Worm (Caenorhabditis elegans): ENCODE data around the gene frm-7.
A peak's percentile ranks its signal among the peaks of the same experiment; 100 is the strongest.

Gene frm-7

ce11 chrV:12331820-12332219 lies 29.5 kb downstream of the frm-7 start (continued):
- TF ChIP-seq F57C9.4 (tag; optimal IDR thresholded peaks at IDR 0.05) (no peak), rpc-1 (optimal IDR thresholded peaks at IDR 0.05) (peak; percentile 68), rpc-1 (tag; optimal IDR thresholded peaks at IDR 0.05) (peak; percentile 83), ztf-26 (tag; optimal IDR thresholded peaks at IDR 0.05) (peak; percentile 49), mxl-1 (tag; optimal IDR thresholded peaks at IDR 0.05) (peak; percentile 18), dpl-1 (GFP tag; optimal IDR thresholded peaks at IDR 0.05) (no peak), K12H6.12 (tag; optimal IDR thresholded peaks at IDR 0.05) (peak; percentile 2), B0261.1 (tag; optimal IDR thresholded peaks at IDR 0.05) (peak; percentile 76), lsy-27 (tag; optimal IDR thresholded peaks at IDR 0.05; ENCODE audit: borderline replicate concordance, insufficient read depth) (no peak), madf-8 (GFP tag; conservative IDR thresholded peaks at IDR 0.05) (no peak), somi-1 (GFP tag; optimal IDR thresholded peaks at IDR 0.05) (no peak), ztf-22 (GFP tag; optimal IDR thresholded peaks at IDR 0.05) (no peak), F10E7.11 (tag; optimal IDR thresholded peaks at IDR 0.05) (no peak)

ce11 chrV:12334387-12334786 lies 32.1 kb downstream of the frm-7 start:
- TF ChIP-seq ceh-79 (tag; optimal IDR thresholded peaks at IDR 0.05) (no peak), unc-62 (GFP tag; optimal IDR thresholded peaks at IDR 0.05) (no peak), D2030.7 (GFP tag; IDR thresholded peaks at IDR 0.05) (no peak)

- TF ChIP-seq hlh-26 (GFP tag; conservative IDR thresholded peaks at IDR 0.05), result no peak
- TF ChIP-seq cebp-1 (GFP tag; IDR thresholded peaks at IDR 0.05), result no peak
- no peak for TF ChIP-seq cebp-1 (tag; optimal IDR thresholded peaks at IDR 0.05)
- no peak for TF ChIP-seq madf-10 (tag; optimal IDR thresholded peaks at IDR 0.05)
- TF ChIP-seq let-526 (GFP tag; IDR thresholded peaks at IDR 0.05), result no peak
- no peak for TF ChIP-seq pha-4 (tag; optimal IDR thresholded peaks at IDR 0.05)
- no peak for TF ChIP-seq ztf-25 (GFP tag; IDR thresholded peaks at IDR 0.05)
- TF ChIP-seq hmg-1.2 (GFP tag; IDR thresholded peaks at IDR 0.05), result no peak
- no peak for TF ChIP-seq aptf-2 (GFP tag; conservative IDR thresholded peaks at IDR 0.05)
- no peak for TF ChIP-seq zfh-2 (GFP tag; conservative IDR thresholded peaks at IDR 0.05)
- no peak for TF ChIP-seq ekl-4 (GFP tag; IDR thresholded peaks at IDR 0.05)
- no peak for TF ChIP-seq lin-35 (GFP tag; optimal IDR thresholded peaks at IDR 0.05)
- no peak for TF ChIP-seq F52B5.7 (tag; optimal IDR thresholded peaks at IDR 0.05)
- no peak for TF ChIP-seq egl-18 (GFP tag; IDR thresholded peaks at IDR 0.05)
Observed at ce11 chrV:12337894-12338293, 35.6 kb downstream of the frm-7 start, which contains the start of gene twk-13. twk-13 (minus strand) TSS chrV:12337994.

- TF ChIP-seq die-1 (tag; optimal IDR thresholded peaks at IDR 0.05) (peak; percentile 52), lag-1 (GFP tag; IDR thresholded peaks at IDR 0.05) (no peak), zim-3 (tag; optimal IDR thresholded peaks at IDR 0.05) (no peak), hmg-20 (GFP tag; IDR thresholded peaks at IDR 0.05) (peak; percentile 77; the same call in 1 of the 2 replicates), lsy-27 (tag; optimal IDR thresholded peaks at IDR 0.05; ENCODE audit: borderline replicate concordance, insufficient read depth) (no peak), ztf-18 (tag; optimal IDR thresholded peaks at IDR 0.05) (peak; percentile 99), ccch-3 (GFP tag; optimal IDR thresholded peaks at IDR 0.05) (no peak), ztf-22 (GFP tag; optimal IDR thresholded peaks at IDR 0.05) (no peak), madf-6 (GFP tag; IDR thresholded peaks at IDR 0.05) (peak; percentile 86), F52B5.7 (tag; optimal IDR thresholded peaks at IDR 0.05) (no peak), ztf-26 (tag; optimal IDR thresholded peaks at IDR 0.05) (peak; percentile 79), rpc-1 (optimal IDR thresholded peaks at IDR 0.05) (no peak), rpc-1 (tag; optimal IDR thresholded peaks at IDR 0.05) (no peak), ztf-25 (GFP tag; IDR thresholded peaks at IDR 0.05) (no peak), F22D6.2 (tag; optimal IDR thresholded peaks at IDR 0.05) (peak; percentile 65), dox-1 (GFP tag; IDR thresholded peaks at IDR 0.05) (peak; percentile 79), athp-1 (tag; optimal IDR thresholded peaks at IDR 0.05) (peak; percentile 23), Y79H2A.3 (GFP tag; conservative IDR thresholded peaks at IDR 0.05) (no peak), lin-26 (GFP tag; IDR thresholded peaks at IDR 0.05) (no peak), cebp-1 (GFP tag; IDR thresholded peaks at IDR 0.05) (no peak), cebp-1 (tag; optimal IDR thresholded peaks at IDR 0.05) (peak; percentile 85), ceh-27 (GFP tag; optimal IDR thresholded peaks at IDR 0.05) (peak; percentile 71), B0336.3 (GFP tag; IDR thresholded peaks at IDR 0.05) (peak; percentile 78)
Observed at ce11 chrV:12343419-12343969, 41.2 kb downstream of the frm-7 start, which contains the start of gene tomm-20. tomm-20 (minus strand) TSS chrV:12343469.
